Worm (Caenorhabditis elegans): ENCODE measurements around the gene gly-7.

DNA sequence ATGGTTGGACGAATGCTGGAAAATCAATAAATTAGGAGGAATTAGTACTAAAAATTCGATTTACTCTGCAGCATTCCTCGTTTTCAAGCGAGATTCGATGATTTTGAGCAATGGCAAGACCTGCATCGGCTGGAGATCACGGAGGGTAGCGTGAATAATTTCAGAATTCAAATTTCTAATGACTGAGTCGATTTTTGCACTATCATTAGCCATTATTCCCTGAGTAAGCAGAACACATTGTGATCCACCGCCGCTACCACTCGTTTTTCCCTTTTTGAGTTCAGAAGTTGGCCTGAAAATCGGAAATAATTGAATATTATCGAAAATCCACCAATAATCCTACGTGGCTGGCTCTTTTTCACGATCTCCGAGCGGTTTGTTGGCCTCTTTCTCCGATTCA, 46.9 kb upstream of the gly-7 start:
- no peak for TF ChIP-seq alr-1 (tag; optimal IDR thresholded peaks at IDR 0.05; ENCODE audit: borderline replicate concordance)
- no peak for TF ChIP-seq dpl-1 (GFP tag; optimal IDR thresholded peaks at IDR 0.05)
- TF ChIP-seq unc-30 (tag; optimal IDR thresholded peaks at IDR 0.05) = no peak
- no peak for TF ChIP-seq nhr-237 (tag; optimal IDR thresholded peaks at IDR 0.05)
- no peak for TF ChIP-seq nhr-77 (tag; optimal IDR thresholded peaks at IDR 0.05)

All from whole organism, L1 larva.